Worm (Caenorhabditis elegans): ENCODE measurements around the gene ubxn-3.
A peak's percentile ranks its signal among the peaks of the same experiment; 100 is the strongest.

Gene ubxn-3

ce11 chrII:255124-255523 is 34.7 kb upstream of the ubxn-3 start (continued):
- peak; percentile 85 for TF ChIP-seq lsy-12 (tag; optimal IDR thresholded peaks at IDR 0.05)
- TF ChIP-seq jun-1 (tag; optimal IDR thresholded peaks at IDR 0.05): peak; percentile 84
- TF ChIP-seq nhr-28 (tag; optimal IDR thresholded peaks at IDR 0.05): no peak
- peak; percentile 92 for TF ChIP-seq R02D3.7 (tag; optimal IDR thresholded peaks at IDR 0.05)
- TF ChIP-seq fos-1 (tag; optimal IDR thresholded peaks at IDR 0.05): no peak
- peak; percentile 88 for TF ChIP-seq tbx-2 (tag; optimal IDR thresholded peaks at IDR 0.05)
- TF ChIP-seq unc-62 (GFP tag; optimal IDR thresholded peaks at IDR 0.05): peak; percentile 30
- peak; percentile 91 for TF ChIP-seq fkh-10 (GFP tag; optimal IDR thresholded peaks at IDR 0.05)
- no peak for TF ChIP-seq ztf-11 (tag; optimal IDR thresholded peaks at IDR 0.05)
- TF ChIP-seq lin-15B (tag; optimal IDR thresholded peaks at IDR 0.05): peak; percentile 98
- TF ChIP-seq elt-1 (tag; optimal IDR thresholded peaks at IDR 0.05): peak; percentile 62
- TF ChIP-seq mml-1 (tag; optimal IDR thresholded peaks at IDR 0.05): no peak
- peak; percentile 78 for TF ChIP-seq elt-2 (tag; optimal IDR thresholded peaks at IDR 0.05)
- no peak for TF ChIP-seq nhr-12 (tag; optimal IDR thresholded peaks at IDR 0.05)
- no peak for TF ChIP-seq sea-2 (GFP tag; optimal IDR thresholded peaks at IDR 0.05)

- TF ChIP-seq nhr-76 (tag; optimal IDR thresholded peaks at IDR 0.05): no peak
These were observed 27.3 kb upstream of the ubxn-3 start for ce11 chrII:247736-248135.

ce11 chrII:240043-240442 is 19.6 kb upstream of the ubxn-3 start:
- TF ChIP-seq ama-1 (optimal IDR thresholded peaks at IDR 0.05): no peak
- TF ChIP-seq R02D3.7 (tag; optimal IDR thresholded peaks at IDR 0.05): no peak
- TF ChIP-seq fkh-10 (GFP tag; optimal IDR thresholded peaks at IDR 0.05): no peak
- no peak for TF ChIP-seq jun-1 (tag; optimal IDR thresholded peaks at IDR 0.05)
- TF ChIP-seq nhr-28 (tag; optimal IDR thresholded peaks at IDR 0.05): no peak
- TF ChIP-seq lin-15B (tag; optimal IDR thresholded peaks at IDR 0.05): no peak
- no peak for TF ChIP-seq ceh-9 (tag; optimal IDR thresholded peaks at IDR 0.05)
- no peak for TF ChIP-seq lsy-12 (tag; optimal IDR thresholded peaks at IDR 0.05)
- TF ChIP-seq skn-1 (tag; optimal IDR thresholded peaks at IDR 0.05): peak; percentile 75
- no peak for TF ChIP-seq ZK546.5 (tag; optimal IDR thresholded peaks at IDR 0.05)
- peak; percentile 92 for TF ChIP-seq elt-2 (tag; optimal IDR thresholded peaks at IDR 0.05)
- peak; percentile 100 for TF ChIP-seq pqm-1 (tag; optimal IDR thresholded peaks at IDR 0.05)
- TF ChIP-seq nhr-67 (tag; optimal IDR thresholded peaks at IDR 0.05): no peak
- TF ChIP-seq ztf-4 (tag; optimal IDR thresholded peaks at IDR 0.05): no peak
- no peak for TF ChIP-seq egl-27 (tag; optimal IDR thresholded peaks at IDR 0.05)
- TF ChIP-seq ztf-11 (tag; optimal IDR thresholded peaks at IDR 0.05): no peak
- TF ChIP-seq ceh-82 (tag; optimal IDR thresholded peaks at IDR 0.05): no peak
- TF ChIP-seq nhr-12 (tag; optimal IDR thresholded peaks at IDR 0.05): no peak
- TF ChIP-seq nhr-77 (tag; optimal IDR thresholded peaks at IDR 0.05): no peak
- no peak for TF ChIP-seq snpc-4 (tag; optimal IDR thresholded peaks at IDR 0.05)
- no peak for TF ChIP-seq daf-12 (tag; optimal IDR thresholded peaks at IDR 0.05)
- no peak for TF ChIP-seq nhr-43 (tag; optimal IDR thresholded peaks at IDR 0.05; ENCODE audit: poor library complexity, severe bottlenecking)
- no peak for TF ChIP-seq elt-1 (tag; optimal IDR thresholded peaks at IDR 0.05)
- TF ChIP-seq unc-39 (tag; optimal IDR thresholded peaks at IDR 0.05): no peak
- no peak for TF ChIP-seq lin-39 (tag; optimal IDR thresholded peaks at IDR 0.05)
- TF ChIP-seq nhr-76 (tag; optimal IDR thresholded peaks at IDR 0.05): no peak
- TF ChIP-seq mdl-1 (tag; optimal IDR thresholded peaks at IDR 0.05): no peak

- TF ChIP-seq R02D3.7 (tag; optimal IDR thresholded peaks at IDR 0.05) (no peak), nfya-1 (tag; optimal IDR thresholded peaks at IDR 0.05; ENCODE audit: insufficient read depth) (no peak), ztf-4 (tag; optimal IDR thresholded peaks at IDR 0.05) (no peak)
These were observed 17.3 kb upstream of the ubxn-3 start, which contains the start of gene laat-1 for ce11 chrII:237721-238120. Gene laat-1 (minus strand): TSS chrII:237821.

ce11 chrII:232641-233040 is 12.2 kb upstream of the ubxn-3 start, which contains the start of gene Y43H11AL.1:
Gene Y43H11AL.1 (minus strand): TSS chrII:232741.
- TF ChIP-seq fkh-10 (GFP tag; optimal IDR thresholded peaks at IDR 0.05) (no peak), nhr-77 (tag; optimal IDR thresholded peaks at IDR 0.05) (no peak), nhr-28 (tag; optimal IDR thresholded peaks at IDR 0.05) (no peak), fkh-2 (tag; optimal IDR thresholded peaks at IDR 0.05) (no peak), nhr-12 (tag; optimal IDR thresholded peaks at IDR 0.05) (no peak), elt-2 (tag; optimal IDR thresholded peaks at IDR 0.05) (no peak), elt-3 (tag; optimal IDR thresholded peaks at IDR 0.05) (no peak), nhr-76 (tag; optimal IDR thresholded peaks at IDR 0.05) (no peak), lsy-12 (tag; optimal IDR thresholded peaks at IDR 0.05) (no peak), ceh-28 (tag; optimal IDR thresholded peaks at IDR 0.05) (no peak), mdl-1 (tag; optimal IDR thresholded peaks at IDR 0.05) (no peak), nhr-43 (tag; optimal IDR thresholded peaks at IDR 0.05; ENCODE audit: poor library complexity, severe bottlenecking) (no peak)

All from whole organism, L3 larva.